Fruit fly (Drosophila melanogaster) whole organism, embryonic: ENCODE measurements around the gene Acp1.
"Not testable (repeated sequence)": the region's sequence is repeated elsewhere in the genome, so short reads cannot be mapped to it uniquely, and the experiment has no call there.

Experiments
- CG10147 ChIP-seq: fragments of 200-800 bp; sonication (Bioruptor generic); optimal IDR thresholded peaks from 2 replicates; lab custom pipeline; 2019; ENCODE audit warnings: missing biosample characterization, mild to moderate bottlenecking, missing genetic modification characterization, moderate library complexity
- CG11456 ChIP-seq: fragments of 200-800 bp; sonication (Bioruptor generic); IDR thresholded peaks from 3 replicates; pipeline ENCODE4 v1.3.6; 2022; ENCODE audit warnings: missing biosample characterization, missing genetic modification characterization
- CG11504 ChIP-seq: fragments of 200-800 bp; sonication (Bioruptor generic); optimal IDR thresholded peaks from 3 replicates; lab custom pipeline; 2019; ENCODE audit warnings: missing biosample characterization, mild to moderate bottlenecking, missing genetic modification characterization, moderate library complexity
- CG12942 ChIP-seq: fragments of 200-800 bp; sonication (Bioruptor generic); optimal IDR thresholded peaks from 3 replicates; lab custom pipeline; 2016; ENCODE audit warnings: missing biosample characterization, missing genetic modification characterization
- CG15073 ChIP-seq: fragments of 200-800 bp; sonication (Bioruptor generic); optimal IDR thresholded peaks from 2 replicates; lab custom pipeline; 2016; ENCODE audit warnings: missing biosample characterization, missing genetic modification characterization
- CG34422 ChIP-seq: fragments of 200-800 bp; sonication (Bioruptor generic); IDR thresholded peaks from 3 replicates; pipeline ENCODE4 v1.3.6; 2022; ENCODE audit warnings: missing biosample characterization, missing genetic modification characterization
- CG3995 ChIP-seq: fragments of 200-800 bp; sonication (Bioruptor generic); optimal IDR thresholded peaks from 3 replicates; lab custom pipeline; 2016; ENCODE audit warnings: missing biosample characterization, missing genetic modification characterization
- CG6272 ChIP-seq: fragments of 200-800 bp; sonication (Bioruptor generic); IDR thresholded peaks from 2 replicates; pipeline ENCODE4 v1.3.6; 2022; ENCODE audit warnings: missing biosample characterization, missing genetic modification characterization
- CG6765 ChIP-seq: fragments of 200-800 bp; sonication (Bioruptor generic); optimal IDR thresholded peaks from 3 replicates; lab custom pipeline; 2017; ENCODE audit warnings: missing biosample characterization, mild to moderate bottlenecking, missing genetic modification characterization
- CG8765 ChIP-seq: fragments of 200-800 bp; sonication (Bioruptor generic); IDR thresholded peaks from 2 replicates; pipeline ENCODE4 v1.3.6; 2022; ENCODE audit warnings: missing biosample characterization, missing genetic modification characterization
- CoRest ChIP-seq: fragments of 200-800 bp; sonication (Bioruptor generic); optimal IDR thresholded peaks from 3 replicates; lab custom pipeline; 2018; ENCODE audit warnings: missing biosample characterization, mild to moderate bottlenecking, missing genetic modification characterization, moderate library complexity
- D19A ChIP-seq: fragments of 200-800 bp; optimal IDR thresholded peaks from 3 replicates; lab custom pipeline; 2019; ENCODE audit warnings: missing biosample characterization, mild to moderate bottlenecking, missing genetic modification characterization, moderate library complexity
- D19B ChIP-seq: fragments of 200-800 bp; sonication (Bioruptor generic); optimal IDR thresholded peaks from 2 replicates; lab custom pipeline; 2017; ENCODE audit warnings: missing biosample characterization, mild to moderate bottlenecking, missing genetic modification characterization
- Dref ChIP-seq: fragments of 200-800 bp; sonication (Bioruptor generic); IDR thresholded peaks from 2 replicates; pipeline ENCODE4 v1.3.6; 2022; ENCODE audit warnings: missing biosample characterization, missing genetic modification characterization
- Ets65A ChIP-seq: fragments of 200-800 bp; sonication (Bioruptor generic); peaks from one replicate; lab custom pipeline; 2016; ENCODE audit warnings: missing biosample characterization, missing genetic modification characterization
- HLH3B ChIP-seq: fragments of 200-800 bp; sonication (Bioruptor generic); IDR thresholded peaks from 2 replicates; pipeline ENCODE4 v1.3.6; 2022; ENCODE audit warnings: missing biosample characterization, missing genetic modification characterization
- Hr39 ChIP-seq: fragments of >200 bp; optimal IDR thresholded peaks from 2 replicates; lab custom pipeline; 2017
- Neu2 ChIP-seq: fragments of 200-800 bp; sonication (Bioruptor generic); optimal IDR thresholded peaks from 3 replicates; lab custom pipeline; 2016; ENCODE audit warnings: missing biosample characterization, missing genetic modification characterization, borderline replicate concordance
- Xbp1 ChIP-seq: fragments of 200-800 bp; sonication (Bioruptor generic); optimal IDR thresholded peaks from 3 replicates; lab custom pipeline; 2016; ENCODE audit warnings: missing biosample characterization, mild to moderate bottlenecking, missing genetic modification characterization
- da ChIP-seq: fragments of 200-800 bp; sonication (Bioruptor generic); optimal IDR thresholded peaks from 2 replicates; lab custom pipeline; 2016; ENCODE audit warnings: missing biosample characterization, missing genetic modification characterization
- dm ChIP-seq: fragments of 200-800 bp; sonication (Bioruptor generic); optimal IDR thresholded peaks from 3 replicates; lab custom pipeline; 2016; ENCODE audit warnings: missing biosample characterization, missing genetic modification characterization
- fd64A ChIP-seq: fragments of 200-800 bp; sonication (Bioruptor generic); optimal IDR thresholded peaks from 3 replicates; lab custom pipeline; 2018; ENCODE audit warnings: missing biosample characterization, mild to moderate bottlenecking, missing genetic modification characterization
- ftz-f1 ChIP-seq: fragments of 200-800 bp; sonication (Bioruptor generic); optimal IDR thresholded peaks from 2 replicates; lab custom pipeline; 2016; ENCODE audit warnings: missing biosample characterization, missing genetic modification characterization
- gem ChIP-seq: fragments of 200-800 bp; sonication (Bioruptor generic); optimal IDR thresholded peaks from 2 replicates; lab custom pipeline; 2019; ENCODE audit warnings: missing biosample characterization, mild to moderate bottlenecking, missing genetic modification characterization, moderate library complexity
- h ChIP-seq: fragments of >200 bp; optimal IDR thresholded peaks from 2 replicates; lab custom pipeline; 2017
- hbn ChIP-seq: fragments of 200-800 bp; sonication (Bioruptor generic); IDR thresholded peaks from 2 replicates; pipeline ENCODE4 v1.3.6; 2022; ENCODE audit warnings: missing biosample characterization, missing genetic modification characterization; ENCODE audit not compliant: partially characterized antibody
- lmd ChIP-seq: fragments of 200-800 bp; sonication (Bioruptor generic); IDR thresholded peaks from 2 replicates; pipeline ENCODE4 v1.3.6; 2022; ENCODE audit warnings: missing biosample characterization, missing genetic modification characterization
- tgo ChIP-seq: fragments of 200-800 bp; sonication (Bioruptor generic); IDR thresholded peaks from 3 replicates; pipeline ENCODE4 v1.3.6; 2022; ENCODE audit warnings: missing biosample characterization, missing genetic modification characterization
- zen ChIP-seq: fragments of 200-800 bp; sonication (Bioruptor generic); optimal IDR thresholded peaks from 3 replicates; lab custom pipeline; 2018; ENCODE audit warnings: missing biosample characterization, mild to moderate bottlenecking, missing genetic modification characterization, moderate library complexity

Gene Acp1

DNA sequence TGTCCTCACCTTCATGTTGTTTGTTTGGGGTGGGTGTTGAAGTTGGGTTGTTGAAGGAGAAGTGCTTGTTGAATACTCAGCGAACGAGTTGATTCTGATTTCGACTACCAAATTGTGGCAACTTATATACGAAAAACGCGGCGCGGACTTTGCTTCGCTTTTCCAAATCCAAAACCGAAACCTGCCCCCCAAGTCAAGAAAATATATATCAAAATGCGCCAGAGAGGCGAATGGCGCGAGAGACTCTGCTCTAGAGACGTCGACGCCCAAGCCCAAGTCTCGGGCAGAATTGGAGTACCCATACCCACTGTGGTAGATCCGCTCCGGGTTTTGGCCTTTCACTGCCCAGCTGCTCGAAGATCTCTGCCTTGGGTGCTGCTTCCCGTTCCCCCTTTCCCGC is 3.4 kb upstream of the Acp1 start, which contains the start of gene CG7214:
CG7214 (minus strand) TSS at position 101 of the 400 bp plus-strand sequence.
- TF ChIP-seq h (lab: Kevin White, UChicago) (no peak), lmd (GFP tag; lab: Robert Waterston, UW) (0 out of 2 replicates have a peak, but pooled peaks have one; percentile 9), Dref (GFP tag; lab: Robert Waterston, UW) (0 out of 2 replicates have a peak, but pooled peaks have one; percentile 25)

DNA sequence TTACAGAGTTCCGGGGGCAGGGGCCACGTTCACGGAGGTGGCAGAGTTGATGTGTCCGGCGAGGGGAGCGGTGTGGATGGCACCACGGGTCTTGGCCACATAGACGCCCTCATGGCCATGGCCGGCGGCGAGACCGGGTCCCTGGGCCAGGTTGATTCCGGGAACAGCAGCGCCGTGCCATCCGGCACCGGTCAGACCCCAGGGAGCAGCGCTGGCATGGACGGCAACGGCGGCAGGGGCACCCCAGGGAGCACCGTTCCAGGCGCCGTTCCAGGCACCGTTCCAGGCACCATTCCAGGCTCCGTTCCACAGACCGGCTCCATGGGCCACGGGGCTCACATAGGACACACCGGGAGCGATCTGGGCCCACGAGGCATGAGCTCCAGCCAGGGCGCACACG is 2.9 kb upstream of the Acp1 start:
- TF ChIP-seq CG11456 (0 out of 3 replicates have a peak, but pooled peaks have one; percentile 65), HLH3B (GFP tag; lab: Robert Waterston, UW) (no peak), Dref (GFP tag; lab: Robert Waterston, UW) (peak; percentile 24; the same call in 1 of the 2 replicates), CG6272 (GFP tag; lab: Robert Waterston, UW) (0 out of 2 replicates have a peak, but pooled peaks have one; percentile 8), lmd (GFP tag; lab: Robert Waterston, UW) (peak; percentile 13; the same call in 1 of the 2 replicates), Hr39 (lab: Kevin White, UChicago) (peak; percentile 73), CG15073 (no peak)

DNA sequence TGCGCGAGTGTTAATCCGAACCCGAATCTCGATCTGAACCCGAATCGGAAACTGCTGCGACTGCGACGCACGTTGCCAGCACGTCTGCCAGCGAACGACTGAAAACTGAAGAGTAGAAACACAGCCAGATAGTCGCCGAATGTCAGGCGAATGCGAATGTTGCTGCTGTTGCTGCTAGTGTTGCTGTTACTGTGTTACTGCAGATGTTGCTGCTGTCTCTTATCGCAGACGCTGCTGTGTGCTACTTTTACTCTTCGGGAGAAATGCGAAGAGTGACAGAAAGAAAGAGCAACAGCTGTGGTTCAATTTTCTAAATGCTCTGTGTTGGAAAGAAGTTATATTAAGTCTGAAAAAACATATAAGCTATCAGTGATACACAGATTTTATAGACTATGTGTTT is 2.6 kb downstream of the Acp1 start, which contains the start of gene CG31904:
CG31904 (minus strand) TSS at position 101 of the 400 bp plus-strand sequence.
- TF ChIP-seq CG8765 (GFP tag; lab: Robert Waterston, UW); CG34422 (GFP tag; lab: Robert Waterston, UW); CG6765 (GFP tag; lab: Kevin White, UChicago): not testable (repeated sequence)

DNA sequence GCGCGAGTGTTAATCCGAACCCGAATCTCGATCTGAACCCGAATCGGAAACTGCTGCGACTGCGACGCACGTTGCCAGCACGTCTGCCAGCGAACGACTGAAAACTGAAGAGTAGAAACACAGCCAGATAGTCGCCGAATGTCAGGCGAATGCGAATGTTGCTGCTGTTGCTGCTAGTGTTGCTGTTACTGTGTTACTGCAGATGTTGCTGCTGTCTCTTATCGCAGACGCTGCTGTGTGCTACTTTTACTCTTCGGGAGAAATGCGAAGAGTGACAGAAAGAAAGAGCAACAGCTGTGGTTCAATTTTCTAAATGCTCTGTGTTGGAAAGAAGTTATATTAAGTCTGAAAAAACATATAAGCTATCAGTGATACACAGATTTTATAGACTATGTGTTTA is 8.8 kb downstream of the Acp1 start, which contains the start of gene CG13796:
CG13796 (minus strand) TSS at position 101 of the 400 bp plus-strand sequence.
- not testable (repeated sequence) for TF ChIP-seq CG12942 (GFP tag; lab: Kevin White, UChicago); CG11504 (tag; lab: Kevin White, UChicago); fd64A (GFP tag; lab: Kevin White, UChicago)

DNA sequence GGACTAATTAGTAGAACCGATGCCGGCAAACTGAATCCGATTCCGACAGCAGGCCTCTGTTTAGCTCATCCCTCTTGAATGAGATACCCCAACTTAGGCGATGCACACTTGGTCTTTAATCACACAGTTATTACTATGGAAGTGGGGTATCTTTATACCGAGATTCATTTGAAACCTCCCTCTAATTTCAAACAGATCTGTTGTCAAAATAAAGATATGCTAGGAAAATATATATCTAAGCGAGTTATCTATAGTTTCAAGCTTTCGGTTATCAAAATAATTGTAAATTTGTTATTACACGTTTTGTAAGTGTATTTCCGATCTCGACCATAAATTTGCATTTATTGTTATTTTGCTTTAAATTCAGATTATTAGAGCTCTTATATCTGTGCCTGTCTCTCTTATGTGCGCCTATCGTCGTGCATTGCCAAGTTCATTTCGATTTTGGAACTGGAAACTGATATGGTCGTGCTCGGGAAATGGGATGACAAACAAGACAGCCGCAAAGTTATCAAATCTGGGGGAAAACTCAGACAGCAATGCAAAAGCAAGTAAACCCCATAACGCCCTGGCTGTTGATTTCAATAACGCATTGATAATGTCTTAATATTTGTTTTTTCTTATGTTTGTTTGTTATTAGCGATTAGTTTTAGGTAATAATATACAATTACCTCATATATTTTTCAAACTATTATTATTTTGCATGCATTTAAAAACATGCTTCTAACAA is 14.9 kb downstream of the Acp1 start, which contains the start of gene CG13795:
CG13795 (minus strand) TSS at position 31 of the 730 bp plus-strand sequence.
- TF ChIP-seq Neu2 (GFP tag; lab: Kevin White, UChicago), result no peak
- TF ChIP-seq gem (tag; lab: Kevin White, UChicago), result peak; percentile 38
- peak; percentile 15 for TF ChIP-seq Ets65A (GFP tag; lab: Kevin White, UChicago)
- peak; percentile 93 for TF ChIP-seq D19A
- peak; percentile 13 for TF ChIP-seq CoRest (tag; lab: Kevin White, UChicago)

DNA sequence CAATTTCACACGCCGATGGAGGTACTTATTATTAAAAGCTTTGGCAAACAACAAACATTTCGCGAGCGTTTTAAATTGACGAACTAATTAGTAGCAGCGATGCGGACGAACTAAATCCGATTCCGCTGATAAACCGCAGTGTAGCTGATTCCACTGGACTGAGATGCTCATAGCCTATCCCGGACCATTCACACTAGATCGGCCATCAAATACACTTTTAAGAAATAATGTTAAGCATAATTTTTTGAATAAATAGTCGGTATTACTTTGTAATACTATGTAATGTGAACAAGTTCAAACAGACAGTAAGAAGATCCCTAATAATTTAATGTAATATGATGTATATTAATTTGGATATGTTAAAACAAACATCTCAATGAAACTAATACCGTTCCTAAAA is 18.6 kb downstream of the Acp1 start, which contains the start of gene CG13794:
CG13794 (minus strand) TSS at position 101 of the 400 bp plus-strand sequence.
- TF ChIP-seq zen (tag; lab: Kevin White, UChicago), result no peak
- no peak for TF ChIP-seq da (GFP tag; lab: Kevin White, UChicago)
- TF ChIP-seq Xbp1 (GFP tag; lab: Kevin White, UChicago), result no peak
- TF ChIP-seq CG10147 (GFP tag; lab: Kevin White, UChicago), result no peak
- no peak for TF ChIP-seq D19B (GFP tag; lab: Kevin White, UChicago)
- TF ChIP-seq CG3995 (GFP tag; lab: Kevin White, UChicago), result no peak
- TF ChIP-seq hbn (GFP tag; lab: Robert Waterston, UW), result no peak
- TF ChIP-seq dm (GFP tag; lab: Kevin White, UChicago), result no peak
- TF ChIP-seq ftz-f1 (GFP tag; lab: Kevin White, UChicago), result no peak
- no peak for TF ChIP-seq tgo (GFP tag; lab: Robert Waterston, UW)
- TF ChIP-seq, all 482 proteins: peak for 0
